Fruit fly (Drosophila melanogaster) whole organism, embryonic: ENCODE measurements around the gene CG4293.
A peak's percentile ranks its signal among the peaks of the same experiment; 100 is the strongest.

Source experiments
- CG11093 ChIP-seq: fragments of 200-800 bp; sonication (Bioruptor generic); IDR thresholded peaks from 3 replicates; pipeline ENCODE4 v1.3.6; 2022; ENCODE audit warnings: missing biosample characterization, missing genetic modification characterization
- CG11504 ChIP-seq: fragments of 200-800 bp; sonication (Bioruptor generic); optimal IDR thresholded peaks from 3 replicates; lab custom pipeline; 2019; ENCODE audit warnings: missing biosample characterization, mild to moderate bottlenecking, missing genetic modification characterization, moderate library complexity
- CG12391 ChIP-seq: fragments of 200-800 bp; sonication (Bioruptor generic); optimal IDR thresholded peaks from 3 replicates; lab custom pipeline; 2018; ENCODE audit warnings: missing biosample characterization, mild to moderate bottlenecking, missing genetic modification characterization, moderate library complexity
- CG12769 ChIP-seq: fragments of 200-800 bp; sonication (Bioruptor generic); optimal IDR thresholded peaks from 2 replicates; lab custom pipeline; 2019; ENCODE audit warnings: missing biosample characterization, mild to moderate bottlenecking, missing genetic modification characterization, moderate library complexity
- CG13624 ChIP-seq: fragments of 200-800 bp; sonication (Bioruptor generic); optimal IDR thresholded peaks from 2 replicates; lab custom pipeline; 2016; ENCODE audit warnings: missing biosample characterization, missing genetic modification characterization
- CG17359 ChIP-seq: fragments of 200-800 bp; sonication (Bioruptor generic); optimal IDR thresholded peaks from 3 replicates; lab custom pipeline; 2018; ENCODE audit warnings: missing biosample characterization, mild to moderate bottlenecking, missing genetic modification characterization, moderate library complexity
- CG31365 ChIP-seq: fragments of 200-800 bp; sonication (Bioruptor generic); optimal IDR thresholded peaks from 2 replicates; lab custom pipeline; 2018; ENCODE audit warnings: missing biosample characterization, mild to moderate bottlenecking, missing genetic modification characterization
- CG3163 ChIP-seq: fragments of 200-800 bp; sonication (Bioruptor generic); optimal IDR thresholded peaks from 3 replicates; lab custom pipeline; 2016; ENCODE audit warnings: missing biosample characterization, missing genetic modification characterization
- CG4360 ChIP-seq: fragments of 200-800 bp; sonication (Bioruptor generic); IDR thresholded peaks from 2 replicates; pipeline ENCODE4 v1.3.6; 2022; ENCODE audit warnings: missing biosample characterization, missing genetic modification characterization
- CG5953 ChIP-seq: fragments of 200-800 bp; sonication (Bioruptor generic); IDR thresholded peaks from 2 replicates; pipeline ENCODE4 v1.3.6; 2022; ENCODE audit warnings: missing biosample characterization, missing genetic modification characterization
- CG8388 ChIP-seq: fragments of 200-800 bp; sonication (Bioruptor generic); optimal IDR thresholded peaks from 2 replicates; lab custom pipeline; 2019; ENCODE audit warnings: missing biosample characterization, mild to moderate bottlenecking, missing genetic modification characterization, moderate library complexity
- CG9215 ChIP-seq: fragments of 200-800 bp; sonication (Bioruptor generic); IDR thresholded peaks from 2 replicates; pipeline ENCODE4 v1.3.6; 2022; ENCODE audit warnings: missing biosample characterization, missing genetic modification characterization
- CG9437 ChIP-seq: fragments of 200-800 bp; sonication (Bioruptor generic); optimal IDR thresholded peaks from 2 replicates; lab custom pipeline; 2018; ENCODE audit warnings: missing biosample characterization, mild to moderate bottlenecking, missing genetic modification characterization
- CG9609 ChIP-seq: fragments of 200-800 bp; sonication (Bioruptor generic); optimal IDR thresholded peaks from 3 replicates; lab custom pipeline; 2016; ENCODE audit warnings: missing biosample characterization, missing genetic modification characterization
- Deaf1 ChIP-seq: fragments of 200-800 bp; optimal IDR thresholded peaks from 3 replicates; lab custom pipeline; 2019; ENCODE audit warnings: missing biosample characterization, mild to moderate bottlenecking, missing genetic modification characterization, moderate library complexity
- Drgx ChIP-seq: fragments of 200-800 bp; sonication (Bioruptor generic); IDR thresholded peaks from 2 replicates; pipeline ENCODE4 v1.3.6; 2022; ENCODE audit warnings: missing biosample characterization, missing genetic modification characterization
- ERR ChIP-seq: fragments of 200-800 bp; sonication (Bioruptor generic); optimal IDR thresholded peaks from 2 replicates; lab custom pipeline; 2016; ENCODE audit warnings: missing biosample characterization, missing genetic modification characterization
- Ets97D ChIP-seq: fragments of 200-800 bp; sonication (Bioruptor generic); optimal IDR thresholded peaks from 3 replicates; lab custom pipeline; 2016; ENCODE audit warnings: missing biosample characterization, missing genetic modification characterization
- HLH3B ChIP-seq: fragments of 200-800 bp; sonication (Bioruptor generic); IDR thresholded peaks from 2 replicates; pipeline ENCODE4 v1.3.6; 2022; ENCODE audit warnings: missing biosample characterization, missing genetic modification characterization
- HLH54F ChIP-seq: fragments of 200-800 bp; sonication (Bioruptor generic); optimal IDR thresholded peaks from 3 replicates; lab custom pipeline; 2016; ENCODE audit warnings: missing biosample characterization, missing genetic modification characterization
- Hey ChIP-seq: fragments of 200-800 bp; sonication (Bioruptor generic); optimal IDR thresholded peaks from 3 replicates; lab custom pipeline; 2018; ENCODE audit warnings: missing biosample characterization, mild to moderate bottlenecking, missing genetic modification characterization
- HmgZ ChIP-seq: fragments of 200-800 bp; sonication (Bioruptor generic); optimal IDR thresholded peaks from 2 replicates; lab custom pipeline; 2018; ENCODE audit warnings: missing biosample characterization, mild to moderate bottlenecking, missing genetic modification characterization
- Lpt ChIP-seq: fragments of >200 bp; optimal IDR thresholded peaks from 2 replicates; lab custom pipeline; 2018; ENCODE audit warnings: missing biosample characterization, missing genetic modification characterization
- Sox100B ChIP-seq: fragments of 200-800 bp; sonication (Bioruptor generic); optimal IDR thresholded peaks from 3 replicates; lab custom pipeline; 2018; ENCODE audit warnings: missing biosample characterization, mild to moderate bottlenecking, missing genetic modification characterization
- Sry-δ ChIP-seq: fragments of 200-800 bp; sonication (Bioruptor generic); optimal IDR thresholded peaks from 2 replicates; lab custom pipeline; 2016; ENCODE audit warnings: missing biosample characterization, missing genetic modification characterization
- al ChIP-seq: fragments of 200-800 bp; sonication (Bioruptor generic); IDR thresholded peaks from 2 replicates; pipeline ENCODE4 v1.3.6; 2022; ENCODE audit warnings: missing biosample characterization, missing genetic modification characterization
- ara ChIP-seq: fragments of 200-800 bp; sonication (Bioruptor generic); IDR thresholded peaks from 2 replicates; pipeline ENCODE4 v1.3.6; 2022; ENCODE audit warnings: missing biosample characterization, missing genetic modification characterization
- chif ChIP-seq, 2 experiments: fragments of 200-800 bp; sonication (Bioruptor generic); optimal IDR thresholded peaks; 3 replicates each; lab custom pipeline; 2016; ENCODE audit warnings: missing biosample characterization in 2 of 2, missing genetic modification characterization in 2 of 2
- chm ChIP-seq: fragments of 200-800 bp; sonication (Bioruptor generic); IDR thresholded peaks from 2 replicates; pipeline ENCODE4 v1.3.6; 2022; ENCODE audit warnings: missing biosample characterization, missing genetic modification characterization
- danr ChIP-seq: fragments of 200-800 bp; sonication (Bioruptor generic); IDR thresholded peaks from 2 replicates; pipeline ENCODE4 v1.3.6; 2022; ENCODE audit warnings: missing biosample characterization, missing genetic modification characterization
- dati ChIP-seq: fragments of 200-800 bp; sonication (Bioruptor generic); IDR thresholded peaks from 2 replicates; pipeline ENCODE4 v1.3.6; 2022; ENCODE audit warnings: missing biosample characterization, missing genetic modification characterization
- dmrt11E ChIP-seq: fragments of 200-800 bp; sonication (Bioruptor generic); optimal IDR thresholded peaks from 3 replicates; lab custom pipeline; 2018; ENCODE audit warnings: missing biosample characterization, mild to moderate bottlenecking, missing genetic modification characterization, moderate library complexity
- fd96Cb ChIP-seq: fragments of 200-800 bp; sonication (Bioruptor generic); optimal IDR thresholded peaks from 2 replicates; lab custom pipeline; 2018; ENCODE audit warnings: missing biosample characterization, mild to moderate bottlenecking, missing genetic modification characterization, moderate library complexity
- her ChIP-seq: fragments of 200-800 bp; sonication (Bioruptor generic); optimal IDR thresholded peaks from 2 replicates; lab custom pipeline; 2016; ENCODE audit warnings: missing biosample characterization, missing genetic modification characterization
- jing ChIP-seq: fragments of 200-800 bp; sonication (Bioruptor generic); optimal IDR thresholded peaks from 2 replicates; lab custom pipeline; 2018; ENCODE audit warnings: missing biosample characterization, mild to moderate bottlenecking, missing genetic modification characterization
- kay ChIP-seq: fragments of 200-800 bp; sonication (Bioruptor generic); optimal IDR thresholded peaks from 2 replicates; lab custom pipeline; 2016; ENCODE audit warnings: missing biosample characterization, missing genetic modification characterization
- lmd ChIP-seq: fragments of 200-800 bp; sonication (Bioruptor generic); IDR thresholded peaks from 2 replicates; pipeline ENCODE4 v1.3.6; 2022; ENCODE audit warnings: missing biosample characterization, missing genetic modification characterization
- org-1 ChIP-seq: fragments of 200-800 bp; sonication (Bioruptor generic); optimal IDR thresholded peaks from 2 replicates; lab custom pipeline; 2017; ENCODE audit warnings: missing biosample characterization, missing genetic modification characterization
- phol ChIP-seq: fragments of 200-800 bp; sonication (Bioruptor generic); optimal IDR thresholded peaks from 3 replicates; lab custom pipeline; 2018; ENCODE audit warnings: missing biosample characterization, mild to moderate bottlenecking, missing genetic modification characterization, moderate library complexity
- pros ChIP-seq: fragments of 200-800 bp; sonication (Bioruptor generic); optimal IDR thresholded peaks from 3 replicates; lab custom pipeline; 2019; ENCODE audit warnings: missing biosample characterization, mild to moderate bottlenecking, missing genetic modification characterization, moderate library complexity
- pum ChIP-seq: fragments of 200-800 bp; sonication (Bioruptor generic); optimal IDR thresholded peaks from 2 replicates; lab custom pipeline; 2016; ENCODE audit warnings: missing biosample characterization, missing genetic modification characterization
- salm ChIP-seq: fragments of 200-800 bp; sonication (Bioruptor generic); optimal IDR thresholded peaks from 2 replicates; lab custom pipeline; 2018; ENCODE audit warnings: missing biosample characterization, mild to moderate bottlenecking, missing genetic modification characterization
- schlank ChIP-seq: fragments of 200-800 bp; sonication (Bioruptor generic); optimal IDR thresholded peaks from 2 replicates; lab custom pipeline; 2018; ENCODE audit warnings: missing biosample characterization, mild to moderate bottlenecking, missing genetic modification characterization
- sd ChIP-seq: fragments of 200-800 bp; sonication (Bioruptor generic); optimal IDR thresholded peaks from 3 replicates; lab custom pipeline; 2018; ENCODE audit warnings: missing biosample characterization, mild to moderate bottlenecking, missing genetic modification characterization, moderate library complexity
- sens-2 ChIP-seq: fragments of 200-800 bp; sonication (Bioruptor generic); IDR thresholded peaks from 2 replicates; pipeline ENCODE4 v1.3.6; 2022; ENCODE audit warnings: missing biosample characterization, missing genetic modification characterization
- seq ChIP-seq: fragments of 200-800 bp; sonication (Bioruptor generic); IDR thresholded peaks from 2 replicates; pipeline ENCODE4 v1.3.6; 2022; ENCODE audit warnings: missing biosample characterization, missing genetic modification characterization
- ssp ChIP-seq: fragments of 200-800 bp; sonication (Bioruptor generic); IDR thresholded peaks from 2 replicates; pipeline ENCODE4 v1.3.6; 2022; ENCODE audit warnings: missing biosample characterization, missing genetic modification characterization
- wek ChIP-seq: fragments of 200-800 bp; sonication (Bioruptor generic); optimal IDR thresholded peaks from 3 replicates; lab custom pipeline; 2018; ENCODE audit warnings: missing biosample characterization, mild to moderate bottlenecking, missing genetic modification characterization, moderate library complexity

Gene CG4293

dm6 chrX:526479-527071 lies 3.5 kb downstream of the CG4293 start (continued):
- TF ChIP-seq dati (GFP tag; lab: Robert Waterston, UW): no peak
- TF ChIP-seq CG17359 (tag; lab: Kevin White, UChicago): peak; percentile 8
- peak; percentile 20 for TF ChIP-seq Sry-δ (GFP tag; lab: Kevin White, UChicago)
- TF ChIP-seq CG11093 (GFP tag; lab: Robert Waterston, UW): 0 out of 3 replicates have a peak, but pooled peaks have one; percentile 42
- peak; percentile 47 for TF ChIP-seq CG9609
- TF ChIP-seq CG13624 (GFP tag; lab: Kevin White, UChicago): peak; percentile 31
- no peak for TF ChIP-seq Lpt (GFP tag; lab: Kevin White, UChicago)
- no peak for TF ChIP-seq CG9437 (GFP tag; lab: Kevin White, UChicago)
- no peak for TF ChIP-seq Sox100B (GFP tag; lab: Kevin White, UChicago)
- TF ChIP-seq sd: no peak
- 0 out of 2 replicates have a peak, but pooled peaks have one; percentile 41 for TF ChIP-seq sens-2 (GFP tag; lab: Robert Waterston, UW)
- TF ChIP-seq fd96Cb (tag; lab: Kevin White, UChicago): peak; percentile 54
- TF ChIP-seq chm (GFP tag; lab: Robert Waterston, UW): no peak
- TF ChIP-seq al (GFP tag; lab: Robert Waterston, UW): no peak
- TF ChIP-seq CG3163 (GFP tag; lab: Kevin White, UChicago): peak; percentile 44
- TF ChIP-seq kay (GFP tag; lab: Kevin White, UChicago): no peak
- peak; percentile 59 to 91 for TF ChIP-seq chif (GFP tag; optimal IDR thresholded peaks at IDR 0.05; lab: Kevin White, UChicago)
- TF ChIP-seq ara: peak; percentile 74
- TF ChIP-seq danr (GFP tag; lab: Robert Waterston, UW): no peak
- TF ChIP-seq CG31365 (tag; lab: Kevin White, UChicago): no peak
- no peak for TF ChIP-seq schlank
- peak; percentile 53 for TF ChIP-seq CG8388 (GFP tag; lab: Kevin White, UChicago)
- TF ChIP-seq her (GFP tag; lab: Kevin White, UChicago): peak; percentile 44
- TF ChIP-seq CG12391 (tag; lab: Kevin White, UChicago): peak; percentile 76
- no peak for TF ChIP-seq CG5953 (GFP tag; lab: Robert Waterston, UW)
- TF ChIP-seq CG9215: no peak; the same call in 1 of the 2 replicates
- peak; percentile 57 for TF ChIP-seq pum (GFP tag; lab: Kevin White, UChicago)
- peak; percentile 30 for TF ChIP-seq HLH54F
- peak; percentile 57 for TF ChIP-seq org-1 (GFP tag; lab: Kevin White, UChicago)
- TF ChIP-seq dmrt11E (tag; lab: Kevin White, UChicago): peak; percentile 92
- TF ChIP-seq jing: peak; percentile 27

dm6 chrX:525610-526009 lies 4.5 kb downstream of the CG4293 start:
- no peak for TF ChIP-seq wek (GFP tag; lab: Kevin White, UChicago)
- no peak for TF ChIP-seq phol (tag; lab: Kevin White, UChicago)
- TF ChIP-seq CG4360 (GFP tag; lab: Robert Waterston, UW): peak; percentile 86
- peak; percentile 93 for TF ChIP-seq pros (GFP tag; lab: Kevin White, UChicago)

- TF ChIP-seq Hey (tag; lab: Kevin White, UChicago) (no peak), ssp (GFP tag; lab: Robert Waterston, UW) (0 out of 2 replicates have a peak, but pooled peaks have one; percentile 9), CG12769 (tag; lab: Kevin White, UChicago) (peak; percentile 52), CG11504 (tag; lab: Kevin White, UChicago) (peak; percentile 31), Deaf1 (peak; percentile 5), CG5953 (GFP tag; lab: Robert Waterston, UW) (0 out of 2 replicates have a peak, but pooled peaks have one; percentile 21), seq (GFP tag; lab: Robert Waterston, UW) (peak; percentile 11; the same call in 1 of the 2 replicates), salm (tag; lab: Kevin White, UChicago) (no peak), ERR (GFP tag; lab: Kevin White, UChicago) (no peak), HmgZ (tag; lab: Kevin White, UChicago) (no peak), Ets97D (GFP tag; lab: Kevin White, UChicago) (no peak), HLH3B (GFP tag; lab: Robert Waterston, UW) (0 out of 2 replicates have a peak, but pooled peaks have one; percentile 23), CG11093 (GFP tag; lab: Robert Waterston, UW) (no peak), al (GFP tag; lab: Robert Waterston, UW) (no peak), Drgx (GFP tag; lab: Robert Waterston, UW) (0 out of 2 replicates have a peak, but pooled peaks have one; percentile 18), wek (GFP tag; lab: Kevin White, UChicago) (peak; percentile 20), lmd (peak; percentile 35)
Observed at dm6 chrX:524331-524730, 5.8 kb downstream of the CG4293 start.
